Worm (Caenorhabditis elegans): ENCODE results near the gene prx-14.
A peak's percentile ranks its signal among the peaks of the same experiment; 100 is the strongest.

Gene prx-14

ce11 chrIV:11226545-11226944, 43.6 kb downstream of the prx-14 start:
- no peak for TF ChIP-seq bed-2 (GFP tag; IDR thresholded peaks at IDR 0.05)
- no peak for TF ChIP-seq atf-7 (tag; optimal IDR thresholded peaks at IDR 0.05)

- TF ChIP-seq C17E4.6 (GFP tag; IDR thresholded peaks at IDR 0.05), result no peak
- TF ChIP-seq nhr-90 (tag; optimal IDR thresholded peaks at IDR 0.05), result no peak
- no peak for TF ChIP-seq lsl-1 (GFP tag; optimal IDR thresholded peaks at IDR 0.05)
- TF ChIP-seq ceh-91 (GFP tag; IDR thresholded peaks at IDR 0.05), result no peak
- no peak for TF ChIP-seq nfyb-1 (GFP tag; IDR thresholded peaks at IDR 0.05)
- no peak for TF ChIP-seq gei-17 (GFP tag; optimal IDR thresholded peaks at IDR 0.05)
- no peak for TF ChIP-seq ceh-79 (tag; optimal IDR thresholded peaks at IDR 0.05)
- TF ChIP-seq let-526 (GFP tag; IDR thresholded peaks at IDR 0.05), result no peak
- no peak for TF ChIP-seq aptf-3 (GFP tag; IDR thresholded peaks at IDR 0.05)
- no peak for TF ChIP-seq madf-8 (GFP tag; conservative IDR thresholded peaks at IDR 0.05)
- no peak for TF ChIP-seq D2030.7 (GFP tag; IDR thresholded peaks at IDR 0.05)
- TF ChIP-seq F57C9.4 (tag; optimal IDR thresholded peaks at IDR 0.05), result no peak
- TF ChIP-seq hmg-1.2 (GFP tag; IDR thresholded peaks at IDR 0.05), result no peak
- TF ChIP-seq tbp1 (GFP tag; optimal IDR thresholded peaks at IDR 0.05), result no peak
- TF ChIP-seq F49E8.2 (tag; optimal IDR thresholded peaks at IDR 0.05; ENCODE audit: insufficient read depth), result no peak
- no peak for TF ChIP-seq T07F8.4 (tag; optimal IDR thresholded peaks at IDR 0.05)
- no peak for TF ChIP-seq cebp-2 (GFP tag; IDR thresholded peaks at IDR 0.05)
- no peak for TF ChIP-seq rcor-1 (GFP tag; IDR thresholded peaks at IDR 0.05)
- no peak for TF ChIP-seq snpc-1.3 (tag; optimal IDR thresholded peaks at IDR 0.05; ENCODE audit: insufficient read depth)
Measured at ce11 chrIV:11229013-11229412, 46.1 kb downstream of the prx-14 start.

- no peak for TF ChIP-seq mcd-1 (GFP tag; IDR thresholded peaks at IDR 0.05)
- TF ChIP-seq Y67H2A.10 (GFP tag; conservative IDR thresholded peaks at IDR 0.05), result no peak
- TF ChIP-seq nhr-80 (tag; optimal IDR thresholded peaks at IDR 0.05), result peak; percentile 29
Measured at ce11 chrIV:11230069-11230468, 47.1 kb downstream of the prx-14 start, which contains the start of gene best-7. best-7 (minus strand) TSS chrIV:11230307.

- TF ChIP-seq D2030.7 (GFP tag; IDR thresholded peaks at IDR 0.05) (0 out of 2 replicates have a peak, but pooled peaks have one; percentile 9), unc-130 (GFP tag; optimal IDR thresholded peaks at IDR 0.05) (no peak), attf-6 (GFP tag; IDR thresholded peaks at IDR 0.05) (no peak), T07F8.4 (tag; optimal IDR thresholded peaks at IDR 0.05) (no peak), somi-1 (GFP tag; optimal IDR thresholded peaks at IDR 0.05) (no peak), B0261.1 (tag; optimal IDR thresholded peaks at IDR 0.05) (peak; percentile 13), dpff-1 (tag; optimal IDR thresholded peaks at IDR 0.05) (no peak), F33H1.4 (GFP tag; IDR thresholded peaks at IDR 0.05) (no peak), tbp1 (GFP tag; optimal IDR thresholded peaks at IDR 0.05) (peak; percentile 79), let-607 (tag; optimal IDR thresholded peaks at IDR 0.05) (no peak), rpc-1 (optimal IDR thresholded peaks at IDR 0.05) (peak; percentile 11), rpc-1 (tag; optimal IDR thresholded peaks at IDR 0.05) (peak; percentile 69)
Measured at ce11 chrIV:11231376-11231775, 48.4 kb downstream of the prx-14 start.
